Worm (Caenorhabditis elegans) whole organism, L1 larva: ENCODE measurements around the gene dsh-1.

ENCODE experiments used
- C04F5.9 ChIP-seq: sonication (generic microtip); optimal IDR thresholded peaks from 2 replicates; lab custom pipeline; 2016; ENCODE audit warnings: missing genetic modification characterization, missing compliant biosample characterization
- C16A3.4 ChIP-seq: fragments of 150-350 bp; optimal IDR thresholded peaks from 2 replicates; lab custom pipeline; 2014; ENCODE audit warnings: missing biosample characterization, missing genetic modification characterization
- C34B4.2 ChIP-seq: sonication (generic microtip); optimal IDR thresholded peaks from 2 replicates; lab custom pipeline; 2017; ENCODE audit warnings: mild to moderate bottlenecking, missing genetic modification characterization, missing compliant biosample characterization
- Y116A8C.19 ChIP-seq: sonication (generic microtip); optimal IDR thresholded peaks from 2 replicates; lab custom pipeline; 2016; ENCODE audit warnings: missing compliant biosample characterization, missing genetic modification characterization, borderline replicate concordance
- aha-1 ChIP-seq: fragments of 150-350 bp; optimal IDR thresholded peaks from 2 replicates; lab custom pipeline; 2014; ENCODE audit warnings: missing biosample characterization, missing genetic modification characterization
- alr-1 ChIP-seq: fragments of 200-800 bp; sonication (Bioruptor generic); optimal IDR thresholded peaks from 2 replicates; lab custom pipeline; 2018; ENCODE audit warnings: borderline replicate concordance, mild to moderate bottlenecking, missing genetic modification characterization, missing compliant biosample characterization
- aly-2 ChIP-seq: fragments of 150-350 bp; optimal IDR thresholded peaks from 2 replicates; lab custom pipeline; 2014; ENCODE audit warnings: missing biosample characterization, missing genetic modification characterization
- ceh-63 ChIP-seq: fragments of 200-800 bp; sonication (Bioruptor generic); optimal IDR thresholded peaks from 2 replicates; lab custom pipeline; 2018; ENCODE audit warnings: mild to moderate bottlenecking, missing genetic modification characterization, missing compliant biosample characterization
- ceh-88 ChIP-seq: fragments of 200-800 bp; sonication (Bioruptor generic); IDR thresholded peaks from 2 replicates; pipeline ENCODE4 v1.3.6; 2022; ENCODE audit warnings: missing genetic modification characterization, missing compliant biosample characterization
- efl-1 ChIP-seq, 4 experiments: fragments of 150-350 bp; optimal IDR thresholded peaks in 3 of 4; peaks in 1 of 4; 1 replicate in 1 of 4; 2 replicates in 3 of 4; lab custom pipeline; 2014; ENCODE audit warnings: missing biosample characterization in 2 of 4, missing genetic modification characterization in 2 of 4, missing genetic modification reagents in 2 of 4
- egl-13 ChIP-seq: sonication (generic microtip); optimal IDR thresholded peaks from 2 replicates; lab custom pipeline; 2016; ENCODE audit warnings: missing genotype, missing genetic modification reagents, missing genetic modification characterization, missing compliant biosample characterization
- egl-27 ChIP-seq, 2 experiments: fragments of 150-350 bp in 1 of 2; sonication (generic microtip); optimal IDR thresholded peaks; 3 replicates each; lab custom pipeline; 2017 to 2018; ENCODE audit warnings: missing biosample characterization in 2 of 2, missing genetic modification characterization in 2 of 2, missing genetic modification reagents in 2 of 2
- elt-2 ChIP-seq: sonication (generic microtip); optimal IDR thresholded peaks from 2 replicates; lab custom pipeline; 2016; ENCODE audit warnings: missing genetic modification characterization, mild to moderate bottlenecking, inconsistent platforms, missing compliant biosample characterization, missing genetic modification reagents
- elt-3 ChIP-seq, 6 experiments: fragments of 150-350 bp in 1 of 6; sonication (generic microtip); optimal IDR thresholded peaks; 2 replicates each; lab custom pipeline; 2017 to 2018; ENCODE audit warnings: missing biosample characterization in 6 of 6, missing genetic modification characterization in 6 of 6, inconsistent platforms in 1 of 6
- fkh-4 ChIP-seq: sonication (generic microtip); optimal IDR thresholded peaks from 2 replicates; lab custom pipeline; 2016; ENCODE audit warnings: missing compliant biosample characterization, missing genetic modification characterization, borderline replicate concordance
- fos-1 ChIP-seq: fragments of 150-350 bp; optimal IDR thresholded peaks from 2 replicates; lab custom pipeline; 2014; ENCODE audit warnings: missing biosample characterization, missing genetic modification characterization
- hlh-17 ChIP-seq: fragments of 200-800 bp; sonication (Bioruptor generic); optimal IDR thresholded peaks from 2 replicates; lab custom pipeline; 2018; ENCODE audit warnings: missing genetic modification characterization, mild to moderate bottlenecking, missing compliant biosample characterization, moderate library complexity, borderline replicate concordance
- lin-14 ChIP-seq: fragments of 200-800 bp; sonication (Bioruptor generic); optimal IDR thresholded peaks from 2 replicates; lab custom pipeline; 2018; ENCODE audit warnings: mild to moderate bottlenecking, missing genetic modification characterization, moderate library complexity, missing compliant biosample characterization
- lin-35 ChIP-seq, 2 experiments: fragments of 150-350 bp; optimal IDR thresholded peaks; 2 replicates each; lab custom pipeline; 2014; ENCODE audit warnings: missing biosample characterization in 2 of 2, missing genetic modification characterization in 2 of 2, missing genetic modification reagents in 2 of 2
- lin-39 ChIP-seq: fragments of 150-350 bp; optimal IDR thresholded peaks from 2 replicates; lab custom pipeline; 2014; ENCODE audit warnings: missing biosample characterization, missing genetic modification reagents, missing genetic modification characterization
- lsy-2 ChIP-seq, 2 experiments: fragments of 150-350 bp; optimal IDR thresholded peaks; 2 replicates each; lab custom pipeline; 2014; ENCODE audit warnings: missing biosample characterization in 2 of 2, missing genetic modification characterization in 2 of 2
- mab-9 ChIP-seq: fragments of 200-800 bp; sonication (Bioruptor generic); IDR thresholded peaks from 2 replicates; pipeline ENCODE4 v1.3.6; 2022; ENCODE audit warnings: missing genetic modification reagents, missing genetic modification characterization, missing compliant biosample characterization
- mdl-1 ChIP-seq, 2 experiments: fragments of 150-350 bp; optimal IDR thresholded peaks; 2 replicates each; lab custom pipeline; 2014 to 2017; ENCODE audit warnings: missing biosample characterization in 2 of 2, missing genetic modification characterization in 2 of 2, inconsistent platforms in 1 of 2
- mep-1 ChIP-seq: fragments of 150-350 bp; optimal IDR thresholded peaks from 2 replicates; lab custom pipeline; 2014; ENCODE audit warnings: missing biosample characterization, missing genetic modification characterization
- nhr-11 ChIP-seq: fragments of 150-350 bp; optimal IDR thresholded peaks from 2 replicates; lab custom pipeline; 2014; ENCODE audit warnings: missing biosample characterization, missing genetic modification characterization
- nhr-12 ChIP-seq: sonication (generic microtip); optimal IDR thresholded peaks from 2 replicates; lab custom pipeline; 2017; ENCODE audit warnings: missing biosample characterization, missing genetic modification characterization
- nhr-19 ChIP-seq: fragments of 200-800 bp; sonication (Bioruptor generic); conservative IDR thresholded peaks from 2 replicates; pipeline ENCODE4 v1.3.6; 2022; ENCODE audit warnings: missing genetic modification characterization, missing compliant biosample characterization
- nhr-20 ChIP-seq: sonication (generic microtip); optimal IDR thresholded peaks from 2 replicates; lab custom pipeline; 2016; ENCODE audit warnings: mild to moderate bottlenecking, missing genetic modification characterization, missing compliant biosample characterization
- nhr-237 ChIP-seq: fragments of 150-350 bp; optimal IDR thresholded peaks from 2 replicates; lab custom pipeline; 2014; ENCODE audit warnings: missing biosample characterization, missing genetic modification characterization
- nhr-28 ChIP-seq: fragments of 150-350 bp; optimal IDR thresholded peaks from 2 replicates; lab custom pipeline; 2014; ENCODE audit warnings: missing biosample characterization, missing genetic modification characterization
- nhr-71 ChIP-seq: sonication (generic microtip); optimal IDR thresholded peaks from 2 replicates; lab custom pipeline; 2016; ENCODE audit warnings: mild to moderate bottlenecking, missing genetic modification characterization, moderate library complexity, missing compliant biosample characterization
- nhr-76 ChIP-seq: sonication (generic microtip); optimal IDR thresholded peaks from 2 replicates; lab custom pipeline; 2017; ENCODE audit warnings: missing biosample characterization, missing genetic modification characterization
- nhr-77 ChIP-seq: fragments of 150-350 bp; optimal IDR thresholded peaks from 2 replicates; lab custom pipeline; 2014; ENCODE audit warnings: missing biosample characterization, missing genetic modification characterization
- pax-3 ChIP-seq: fragments of 200-800 bp; sonication (Bioruptor generic); optimal IDR thresholded peaks from 2 replicates; lab custom pipeline; 2018; ENCODE audit warnings: mild to moderate bottlenecking, missing genetic modification characterization, moderate library complexity, missing compliant biosample characterization
- pqm-1 ChIP-seq: sonication (generic microtip); optimal IDR thresholded peaks from 3 replicates; lab custom pipeline; 2017; ENCODE audit warnings: missing biosample characterization, missing genetic modification characterization
- rnt-1 ChIP-seq: sonication (generic microtip); optimal IDR thresholded peaks from 2 replicates; lab custom pipeline; 2016; ENCODE audit warnings: mild to moderate bottlenecking, missing genetic modification characterization, moderate library complexity, missing compliant biosample characterization
- sup-37 ChIP-seq: fragments of 200-800 bp; sonication (Bioruptor generic); optimal IDR thresholded peaks from 2 replicates; lab custom pipeline; 2018; ENCODE audit warnings: mild to moderate bottlenecking, missing genetic modification characterization, missing compliant biosample characterization
- tbx-2 ChIP-seq: sonication (generic microtip); optimal IDR thresholded peaks from 2 replicates; lab custom pipeline; 2016; ENCODE audit warnings: missing genetic modification characterization, missing compliant biosample characterization
- tlp-1 ChIP-seq: fragments of 150-350 bp; optimal IDR thresholded peaks from 2 replicates; lab custom pipeline; 2014; ENCODE audit warnings: missing biosample characterization, missing genetic modification characterization
- unc-62 ChIP-seq: fragments of 150-350 bp; optimal IDR thresholded peaks from 2 replicates; lab custom pipeline; 2014; ENCODE audit warnings: missing biosample characterization, missing genetic modification reagents, missing genetic modification characterization
- unc-98 ChIP-seq: fragments of 200-800 bp; sonication (Bioruptor generic); IDR thresholded peaks from 2 replicates; pipeline ENCODE4 v1.3.6; 2022; ENCODE audit warnings: missing genetic modification characterization, missing compliant biosample characterization
- vab-15 ChIP-seq: sonication (generic microtip); optimal IDR thresholded peaks from 2 replicates; lab custom pipeline; 2017; ENCODE audit warnings: missing genotype, mild to moderate bottlenecking, missing genetic modification characterization, missing compliant biosample characterization
- xbp-1 ChIP-seq: sonication (generic microtip); optimal IDR thresholded peaks from 2 replicates; lab custom pipeline; 2016; ENCODE audit warnings: missing genetic modification characterization, missing compliant biosample characterization
- zag-1 ChIP-seq: fragments of 150-350 bp; optimal IDR thresholded peaks from 2 replicates; lab custom pipeline; 2014; ENCODE audit warnings: missing biosample characterization, missing genetic modification characterization
- ztf-11 ChIP-seq, 2 experiments: sonication (generic microtip); optimal IDR thresholded peaks; 2 replicates each; lab custom pipeline; 2016 to 2017; ENCODE audit warnings: missing genetic modification characterization in 2 of 2, missing biosample characterization in 1 of 2, missing compliant biosample characterization in 1 of 2
- ztf-4 ChIP-seq: fragments of 150-350 bp; optimal IDR thresholded peaks from 2 replicates; lab custom pipeline; 2014; ENCODE audit warnings: missing biosample characterization, missing genetic modification characterization

Gene dsh-1

ce11 chrII:5246791-5247361 lies 21.7 kb upstream of the dsh-1 start, which contains the start of gene ptr-6 (continued):
- TF ChIP-seq rnt-1 (tag; lab: Kevin White, UChicago) (no peak), zag-1 (tag; lab: Kevin White, UChicago) (no peak), egl-27 (tag; optimal IDR thresholded peaks at IDR 0.05; lab: Kevin White, UChicago) (no peak), elt-3 (tag; optimal IDR thresholded peaks at IDR 0.05; lab: Kevin White, UChicago) (peak in 1 of 6 experiments; percentile 60), Y116A8C.19 (tag; lab: Kevin White, UChicago) (no peak), hlh-17 (no peak), nhr-19 (peak; percentile 19; the same call in 1 of the 2 replicates), ztf-4 (tag; lab: Kevin White, UChicago) (no peak), efl-1 (optimal IDR thresholded peaks at IDR 0.05; lab: Kevin White, UChicago) (no peak), efl-1 (GFP tag; optimal IDR thresholded peaks at IDR 0.05 in 1 of 2; lab: Kevin White, UChicago) (no peak), ceh-63 (GFP tag; lab: Kevin White, UChicago) (no peak), fos-1 (no peak), C34B4.2 (tag; lab: Kevin White, UChicago) (no peak), nhr-20 (peak; percentile 61), fkh-4 (no peak), mep-1 (tag; lab: Kevin White, UChicago) (no peak), C16A3.4 (no peak), ceh-88 (no peak), nhr-77 (no peak), nhr-237 (tag; lab: Kevin White, UChicago) (no peak), lsy-2 (tag; optimal IDR thresholded peaks at IDR 0.05; lab: Kevin White, UChicago) (peak in 1 of 2 experiments; percentile 42), lin-35 (GFP tag; optimal IDR thresholded peaks at IDR 0.05; lab: Kevin White, UChicago) (peak in 1 of 2 experiments; percentile 43), egl-13 (no peak)

- no peak for TF ChIP-seq C04F5.9 (tag; lab: Kevin White, UChicago)
- no peak for TF ChIP-seq pqm-1 (tag; lab: Kevin White, UChicago)
- TF ChIP-seq mdl-1 (tag; optimal IDR thresholded peaks at IDR 0.05; lab: Kevin White, UChicago) = no peak
- no peak for TF ChIP-seq ztf-4 (tag; lab: Kevin White, UChicago)
- no peak for TF ChIP-seq aly-2 (tag; lab: Kevin White, UChicago)
- TF ChIP-seq sup-37 (GFP tag; lab: Kevin White, UChicago) = no peak
- no peak for TF ChIP-seq alr-1
Measured at ce11 chrII:5241560-5241959, 16.4 kb upstream of the dsh-1 start, which contains the start of gene T16D1.1. T16D1.1 (minus strand) TSS chrII:5241660.

- TF ChIP-seq aha-1 (tag; lab: Kevin White, UChicago) (no peak), elt-2 (peak; percentile 9), tbx-2 (tag; lab: Kevin White, UChicago) (no peak), xbp-1 (tag; lab: Kevin White, UChicago) (no peak), ceh-63 (GFP tag; lab: Kevin White, UChicago) (no peak), efl-1 (optimal IDR thresholded peaks at IDR 0.05; lab: Kevin White, UChicago) (no peak), efl-1 (GFP tag; optimal IDR thresholded peaks at IDR 0.05 in 1 of 2; lab: Kevin White, UChicago) (peak in 1 of 2 experiments; percentile 81)
Measured at ce11 chrII:5238366-5238765, 13.2 kb upstream of the dsh-1 start, which contains the start of gene pho-4. pho-4 (minus strand) TSS chrII:5238466.

ce11 chrII:5237699-5238098 lies 12.5 kb upstream of the dsh-1 start:
- TF ChIP-seq pqm-1 (tag; lab: Kevin White, UChicago) (no peak), aly-2 (tag; lab: Kevin White, UChicago) (no peak), vab-15 (no peak), lin-14 (GFP tag; lab: Kevin White, UChicago) (no peak), nhr-28 (tag; lab: Kevin White, UChicago) (no peak), unc-62 (GFP tag; lab: Kevin White, UChicago) (no peak), nhr-71 (tag; lab: Kevin White, UChicago) (peak; percentile 33), pax-3 (no peak), mab-9 (no peak), ztf-11 (tag; optimal IDR thresholded peaks at IDR 0.05; lab: Kevin White, UChicago) (no peak), elt-3 (tag; optimal IDR thresholded peaks at IDR 0.05; lab: Kevin White, UChicago) (no peak), nhr-12 (tag; lab: Kevin White, UChicago) (no peak), lin-39 (no peak), aha-1 (tag; lab: Kevin White, UChicago) (no peak), tlp-1 (tag; lab: Kevin White, UChicago) (no peak), nhr-20 (peak; percentile 21), elt-2 (peak; percentile 24), unc-98 (GFP tag; lab: Robert Waterston, UW) (no peak), C16A3.4 (no peak), nhr-76 (tag; lab: Kevin White, UChicago) (no peak), nhr-11 (tag; lab: Kevin White, UChicago) (no peak)
